Worm (Caenorhabditis elegans) whole organism, L4/young adult: ENCODE measurements around the gene F44E7.4.

Experiments used
- W03F9.2 ChIP-seq: fragments of 150-350 bp; optimal IDR thresholded peaks from 2 replicates; lab custom pipeline; 2014; ENCODE audit warnings: missing biosample characterization, missing genetic modification characterization
- dao-5 ChIP-seq: sonication (generic microtip); optimal IDR thresholded peaks from 2 replicates; lab custom pipeline; 2016; ENCODE audit warnings: missing genotype, missing genetic modification characterization, moderate library complexity, missing compliant biosample characterization
- him-1 ChIP-seq: sonication (generic microtip); optimal IDR thresholded peaks from 2 replicates; lab custom pipeline; 2016; ENCODE audit warnings: missing genotype, missing genetic modification reagents, missing genetic modification characterization, missing compliant biosample characterization

- no peak for TF ChIP-seq him-1 (tag; lab: Kevin White, UChicago)
- no peak for TF ChIP-seq W03F9.2 (tag; lab: Kevin White, UChicago)
- no peak for TF ChIP-seq dao-5 (tag; lab: Kevin White, UChicago)
Measured at ce11 chrV:5726463-5726862, 50.3 kb downstream of the F44E7.4 start, which contains the start of gene K09H11.4.
